Worm (Caenorhabditis elegans): Measurements from ENCODE around the gene ztf-20.

DNA sequence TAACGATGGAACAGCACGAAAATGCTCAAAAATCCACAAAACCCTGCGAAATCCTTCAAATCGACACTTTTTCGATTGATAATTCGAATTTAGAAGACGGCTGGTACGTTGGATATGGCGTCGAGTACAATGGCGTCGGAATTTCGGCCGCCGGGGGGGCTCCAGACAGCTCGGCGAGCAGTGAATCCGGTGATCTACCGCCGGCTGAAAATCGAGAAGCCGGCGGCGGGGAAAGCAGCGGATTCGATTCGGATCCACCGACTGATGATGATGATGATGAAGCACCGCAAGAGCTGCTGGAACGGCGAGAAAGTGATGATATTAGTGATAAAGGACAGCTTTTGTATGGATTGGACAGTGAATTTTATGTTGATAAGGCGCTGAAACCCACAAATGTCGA is 31.0 kb upstream of the ztf-20 start:
- TF ChIP-seq him-1 (tag; optimal IDR thresholded peaks at IDR 0.05): no peak
- TF ChIP-seq W03F9.2 (tag; optimal IDR thresholded peaks at IDR 0.05): no peak
- TF ChIP-seq dao-5 (tag; optimal IDR thresholded peaks at IDR 0.05): no peak

Measured in whole organism, L4/young adult.